Fruit fly (Drosophila melanogaster) whole organism, pupa: Measurements from ENCODE around the gene CG33090.

Source experiments
- CG13204 ChIP-seq: fragments of 200-800 bp; sonication (Bioruptor generic); optimal IDR thresholded peaks from 2 replicates; lab custom pipeline; 2018; ENCODE audit warnings: missing biosample characterization, mild to moderate bottlenecking, missing genetic modification characterization, moderate library complexity
- Ets98B ChIP-seq: fragments of 200-800 bp; sonication (Bioruptor generic); IDR thresholded peaks from 2 replicates; pipeline ENCODE4 v1.3.6; 2022; ENCODE audit warnings: missing biosample characterization, missing genetic modification characterization

- TF ChIP-seq CG13204 (GFP tag; lab: Kevin White, UChicago) (no peak), Ets98B (GFP tag; lab: Robert Waterston, UW) (no peak)
These were observed 46.1 kb upstream of the CG33090 start for dm6 chr2L:14287907-14288306.
